Worm (Caenorhabditis elegans) whole organism, L4 larva: ENCODE data around the gene W06G6.10.

Source experiments
- D1046.2 ChIP-seq: fragments of 200-800 bp; sonication (Bioruptor generic); IDR thresholded peaks from 2 replicates; pipeline ENCODE4 v1.3.6; 2022; ENCODE audit warnings: missing genetic modification characterization, missing compliant biosample characterization
- F49E8.2 ChIP-seq: sonication (generic microtip); optimal IDR thresholded peaks from 2 replicates; lab custom pipeline; 2016; ENCODE audit warnings: missing compliant biosample characterization, mild to moderate bottlenecking, missing genetic modification characterization, borderline replicate concordance
- R02D3.7 ChIP-seq: fragments of 150-350 bp; sonication (generic microtip); optimal IDR thresholded peaks from 3 replicates; lab custom pipeline; 2014; ENCODE audit warnings: missing biosample characterization, missing genetic modification characterization
- T26A8.4 ChIP-seq: fragments of 200-800 bp; sonication (Bioruptor generic); IDR thresholded peaks from 2 replicates; pipeline ENCODE4 v1.3.6; 2022; ENCODE audit warnings: missing genetic modification characterization, missing compliant biosample characterization
- Y105C5A.15 ChIP-seq: fragments of 200-800 bp; sonication (Bioruptor generic); IDR thresholded peaks from 2 replicates; pipeline ENCODE4 v1.3.6; 2022; ENCODE audit warnings: missing genetic modification characterization, missing compliant biosample characterization
- Y48G9A.11 ChIP-seq: fragments of 200-800 bp; sonication (Bioruptor generic); IDR thresholded peaks from 2 replicates; pipeline ENCODE4 v1.3.6; 2022; ENCODE audit warnings: missing genetic modification reagents, missing genetic modification characterization, missing compliant biosample characterization
- Y5F2A.4 ChIP-seq: fragments of 200-800 bp; sonication (Bioruptor generic); optimal IDR thresholded peaks from 2 replicates; lab custom pipeline; 2018; ENCODE audit warnings: mild to moderate bottlenecking, missing genetic modification characterization, missing compliant biosample characterization
- aha-1 ChIP-seq: fragments of 150-350 bp; peaks from one replicate; lab custom pipeline; 2014; ENCODE audit warnings: missing biosample characterization, missing genetic modification characterization
- attf-4 ChIP-seq: sonication (generic microtip); optimal IDR thresholded peaks from 3 replicates; lab custom pipeline; 2017; ENCODE audit warnings: missing biosample characterization, missing genetic modification characterization
- ceh-44 ChIP-seq: fragments of 200-800 bp; sonication (Bioruptor generic); IDR thresholded peaks from 2 replicates; pipeline ENCODE4 v1.3.6; 2022; ENCODE audit warnings: missing genetic modification reagents, missing genetic modification characterization, missing compliant biosample characterization
- ceh-62 ChIP-seq: sonication (generic microtip); optimal IDR thresholded peaks from 2 replicates; lab custom pipeline; 2017; ENCODE audit warnings: missing biosample characterization, missing genetic modification characterization
- ceh-82 ChIP-seq: sonication (generic microtip); optimal IDR thresholded peaks from 2 replicates; lab custom pipeline; 2017; ENCODE audit warnings: missing biosample characterization, missing genetic modification characterization
- ces-1 ChIP-seq: fragments of 150-350 bp; sonication (generic microtip); optimal IDR thresholded peaks from 4 replicates; lab custom pipeline; 2014; ENCODE audit warnings: missing biosample characterization, missing genetic modification reagents, missing genetic modification characterization
- cey-2 ChIP-seq: sonication (generic microtip); optimal IDR thresholded peaks from 3 replicates; lab custom pipeline; 2017; ENCODE audit warnings: missing genetic modification characterization, mild to moderate bottlenecking, missing compliant biosample characterization, antibody characterized with exemption, borderline replicate concordance; ENCODE audit not compliant: insufficient read depth
- ctbp-1 ChIP-seq: fragments of 200-800 bp; sonication (Bioruptor generic); IDR thresholded peaks from 2 replicates; pipeline ENCODE4 v1.3.6; 2022; ENCODE audit warnings: missing genetic modification reagents, missing genetic modification characterization, missing compliant biosample characterization
- dmd-8 ChIP-seq: fragments of 200-800 bp; sonication (Bioruptor generic); IDR thresholded peaks from 2 replicates; pipeline ENCODE4 v1.3.6; 2022; ENCODE audit warnings: missing genetic modification characterization, missing compliant biosample characterization
- dpl-1 ChIP-seq: fragments of 150-350 bp; optimal IDR thresholded peaks from 2 replicates; lab custom pipeline; 2014; ENCODE audit warnings: missing biosample characterization, missing genetic modification reagents, missing genetic modification characterization
- fkh-10 ChIP-seq: fragments of 150-350 bp; optimal IDR thresholded peaks from 2 replicates; lab custom pipeline; 2014; ENCODE audit warnings: missing biosample characterization, missing genetic modification reagents, missing genetic modification characterization
- hlh-30 ChIP-seq: sonication (generic microtip); optimal IDR thresholded peaks from 2 replicates; lab custom pipeline; 2017; ENCODE audit warnings: antibody characterized with exemption, mild to moderate bottlenecking, missing genetic modification characterization, missing compliant biosample characterization; ENCODE audit not compliant: insufficient read depth
- lin-1 ChIP-seq: fragments of 200-800 bp; sonication (Bioruptor generic); IDR thresholded peaks from 2 replicates; pipeline ENCODE4 v1.3.6; 2022; ENCODE audit warnings: missing genetic modification reagents, missing genetic modification characterization, missing compliant biosample characterization
- lin-29 ChIP-seq: fragments of 200-800 bp; sonication (Bioruptor generic); IDR thresholded peaks from 2 replicates; pipeline ENCODE4 v1.3.6; 2022; ENCODE audit warnings: missing genetic modification reagents, missing genetic modification characterization, missing compliant biosample characterization
- lin-39 ChIP-seq: fragments of 150-350 bp; optimal IDR thresholded peaks from 2 replicates; lab custom pipeline; 2014; ENCODE audit warnings: missing biosample characterization, missing genetic modification reagents, missing genetic modification characterization
- lsy-2 ChIP-seq, 2 experiments: fragments of 150-350 bp in 1 of 2; sonication (generic microtip) in 1 of 2; optimal IDR thresholded peaks; 2 replicates each; lab custom pipeline; 2014 to 2017; ENCODE audit warnings: missing biosample characterization in 2 of 2, missing genetic modification characterization in 2 of 2
- madf-5 ChIP-seq, 2 experiments: fragments of 200-800 bp; sonication (Bioruptor generic); IDR thresholded peaks; 2 replicates each; pipeline ENCODE4 v1.3.6; 2022; ENCODE audit warnings: missing compliant biosample characterization in 2 of 2, missing genetic modification characterization in 2 of 2
- mdl-1 ChIP-seq, 2 experiments: fragments of 150-350 bp in 1 of 2; sonication (generic microtip) in 1 of 2; optimal IDR thresholded peaks; 2 replicates each; lab custom pipeline; 2014 to 2017; ENCODE audit warnings: missing biosample characterization in 2 of 2, missing genetic modification characterization in 2 of 2
- mep-1 ChIP-seq: fragments of 150-350 bp; sonication (generic microtip); optimal IDR thresholded peaks from 3 replicates; lab custom pipeline; 2014; ENCODE audit warnings: missing biosample characterization, missing genetic modification characterization
- mes-2 ChIP-seq: sonication (generic microtip); optimal IDR thresholded peaks from 2 replicates; lab custom pipeline; 2016; ENCODE audit warnings: missing genotype, mild to moderate bottlenecking, missing genetic modification characterization, missing compliant biosample characterization; ENCODE audit not compliant: poor library complexity, severe bottlenecking
- nhr-10 ChIP-seq: fragments of 150-350 bp; optimal IDR thresholded peaks from 2 replicates; lab custom pipeline; 2014; ENCODE audit warnings: missing biosample characterization, missing genetic modification characterization
- nhr-11 ChIP-seq: fragments of 150-350 bp; optimal IDR thresholded peaks from 2 replicates; lab custom pipeline; 2014; ENCODE audit warnings: missing biosample characterization, missing genetic modification characterization
- nhr-42 ChIP-seq: fragments of 200-800 bp; sonication (Bioruptor generic); IDR thresholded peaks from 2 replicates; pipeline ENCODE4 v1.3.6; 2022; ENCODE audit warnings: missing genetic modification characterization, missing compliant biosample characterization
- nhr-6 ChIP-seq: fragments of 150-350 bp; optimal IDR thresholded peaks from 2 replicates; lab custom pipeline; 2014; ENCODE audit warnings: missing biosample characterization, missing genetic modification characterization
- pqm-1 ChIP-seq: sonication (generic microtip); optimal IDR thresholded peaks from 2 replicates; lab custom pipeline; 2017; ENCODE audit warnings: missing biosample characterization, missing genetic modification characterization
- tag-97 ChIP-seq: fragments of 200-800 bp; sonication (Bioruptor generic); IDR thresholded peaks from 2 replicates; pipeline ENCODE4 v1.3.6; 2022; ENCODE audit warnings: missing genetic modification characterization, missing compliant biosample characterization
- unc-130 ChIP-seq: sonication (generic microtip); optimal IDR thresholded peaks from 2 replicates; lab custom pipeline; 2016; ENCODE audit warnings: missing genetic modification reagents, missing genetic modification characterization, missing compliant biosample characterization
- zfp-2 ChIP-seq: sonication (generic microtip); optimal IDR thresholded peaks from 2 replicates; lab custom pipeline; 2016; ENCODE audit warnings: mild to moderate bottlenecking, missing genetic modification characterization, missing compliant biosample characterization
- zfp-3 ChIP-seq: fragments of 200-800 bp; sonication (Bioruptor generic); conservative IDR thresholded peaks from 2 replicates; pipeline ENCODE4 v1.3.6; 2022; ENCODE audit warnings: missing genetic modification reagents, missing genetic modification characterization, missing compliant biosample characterization
- zip-11 ChIP-seq: fragments of 200-800 bp; sonication (Bioruptor generic); IDR thresholded peaks from 2 replicates; pipeline ENCODE4 v1.3.6; 2022; ENCODE audit warnings: missing genetic modification characterization, missing compliant biosample characterization

W06G6.10 gene

DNA sequence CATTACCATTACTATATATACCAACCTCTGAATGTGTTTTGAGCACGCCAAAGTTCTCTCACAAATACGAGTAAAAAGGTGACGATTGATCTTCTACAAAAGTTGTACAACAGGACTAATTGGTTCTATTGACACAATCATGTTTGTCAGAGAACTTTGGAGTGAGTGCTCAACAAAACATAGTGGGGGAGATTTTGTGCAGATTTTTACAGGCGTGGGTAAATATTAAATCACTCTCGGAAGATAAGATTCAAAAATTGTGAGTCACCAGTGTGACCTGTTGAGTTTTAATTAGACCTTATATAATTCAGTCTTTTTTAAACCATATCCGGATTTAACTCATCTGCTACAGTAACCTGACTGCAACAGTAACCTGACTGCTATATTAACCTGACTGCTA lies 25.2 kb upstream of the W06G6.10 start, which contains the start of gene F14F8.8:
TSS of gene F14F8.8 (minus strand) at position 101 of the 400 bp plus-strand sequence.
- TF ChIP-seq cey-2 = no peak
- TF ChIP-seq madf-5 (GFP tag; IDR thresholded peaks at IDR 0.05; lab: Robert Waterston, UW) = no peak
- TF ChIP-seq dmd-8 (GFP tag; lab: Robert Waterston, UW) = no peak
- no peak for TF ChIP-seq D1046.2 (GFP tag; lab: Robert Waterston, UW)
- no peak for TF ChIP-seq zfp-2 (tag; lab: Kevin White, UChicago)
- no peak for TF ChIP-seq nhr-11
- TF ChIP-seq nhr-6 (tag; lab: Kevin White, UChicago) = no peak
- TF ChIP-seq ctbp-1 (GFP tag; lab: Robert Waterston, UW) = no peak
- no peak for TF ChIP-seq fkh-10 (GFP tag; lab: Kevin White, UChicago)
- no peak for TF ChIP-seq lin-29
- no peak for TF ChIP-seq zip-11 (GFP tag; lab: Robert Waterston, UW)
- TF ChIP-seq lin-39 (tag; lab: Kevin White, UChicago) = no peak
- no peak for TF ChIP-seq unc-130 (GFP tag; lab: Kevin White, UChicago)
- no peak for TF ChIP-seq mep-1 (tag; lab: Kevin White, UChicago)
- TF ChIP-seq mes-2 = no peak
- TF ChIP-seq attf-4 (tag; lab: Kevin White, UChicago) = no peak
- no peak for TF ChIP-seq ceh-62 (tag; lab: Kevin White, UChicago)
- TF ChIP-seq lsy-2 (tag; optimal IDR thresholded peaks at IDR 0.05; lab: Kevin White, UChicago) = no peak

DNA sequence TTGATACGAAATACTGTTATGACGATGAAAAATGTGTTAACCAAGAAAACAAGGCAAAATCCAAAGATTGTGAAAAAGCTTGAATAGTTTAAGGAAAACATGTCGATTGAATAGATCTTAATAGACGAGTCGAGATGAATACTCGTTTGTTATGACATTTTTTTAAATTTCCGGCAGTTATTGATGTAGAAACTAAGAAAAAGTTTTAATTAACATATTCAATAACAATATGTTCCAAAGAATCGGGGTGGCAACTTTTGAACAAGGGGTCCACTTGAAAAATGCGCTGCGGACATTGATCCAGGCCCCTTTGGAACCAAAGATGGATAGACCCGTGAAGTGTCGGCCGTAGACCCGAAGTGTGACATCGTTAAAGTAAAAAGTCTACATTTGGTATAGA lies 24.2 kb upstream of the W06G6.10 start, which contains the start of gene str-61:
TSS of gene str-61 (minus strand) at position 101 of the 400 bp plus-strand sequence.
- TF ChIP-seq Y105C5A.15 (GFP tag; lab: Robert Waterston, UW) = no peak
- peak; percentile 6 for TF ChIP-seq aha-1

DNA sequence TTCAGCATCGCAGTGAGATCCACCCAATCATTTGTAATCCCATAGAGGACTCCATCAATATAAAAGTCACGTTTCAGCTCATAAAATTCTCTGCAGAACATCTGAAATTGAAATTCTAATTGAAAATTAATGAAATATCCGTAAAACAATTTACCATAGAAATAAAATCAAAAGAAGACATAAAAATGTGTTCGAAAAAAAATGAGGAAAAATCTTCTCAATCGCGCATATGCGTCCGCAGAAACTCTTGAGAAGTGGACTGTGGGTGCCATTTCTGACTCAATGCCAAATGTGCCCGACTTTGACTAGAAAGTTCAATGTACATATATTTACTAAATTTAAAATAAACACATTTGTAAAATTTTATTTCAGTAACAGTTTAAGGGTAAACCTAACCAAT lies 21.5 kb upstream of the W06G6.10 start, which contains the start of gene F14F8.9:
TSS of gene F14F8.9 (minus strand) at position 101 of the 400 bp plus-strand sequence.
- TF ChIP-seq lin-1 (GFP tag; lab: Robert Waterston, UW) (no peak), tag-97 (GFP tag; lab: Robert Waterston, UW) (no peak), mdl-1 (tag; optimal IDR thresholded peaks at IDR 0.05; lab: Kevin White, UChicago) (no peak), nhr-10 (no peak), hlh-30 (tag; lab: Kevin White, UChicago) (no peak)

DNA sequence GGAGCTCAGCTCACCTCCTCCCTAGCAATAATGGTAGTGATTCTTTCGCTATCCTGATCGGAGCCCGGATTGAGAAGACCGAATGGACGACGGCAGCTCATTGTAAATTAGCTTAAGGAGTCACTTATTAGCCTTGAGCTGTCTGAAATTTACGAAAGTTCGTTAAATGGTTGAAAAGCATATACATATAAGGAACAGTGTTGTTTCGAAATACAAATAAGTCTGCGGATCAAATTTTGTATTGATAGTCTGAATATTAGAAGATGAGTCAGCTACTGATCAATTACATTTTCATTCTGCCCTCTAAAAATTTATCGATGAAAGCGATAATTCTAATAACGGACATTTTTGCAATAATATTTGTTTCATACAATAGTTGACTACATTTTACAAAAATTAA lies 19.7 kb upstream of the W06G6.10 start, which contains the start of gene F14F8.14:
TSS of gene F14F8.14 (minus strand) at position 101 of the 400 bp plus-strand sequence.
- no peak for TF ChIP-seq R02D3.7 (tag; lab: Kevin White, UChicago)
- TF ChIP-seq Y5F2A.4 (GFP tag; lab: Kevin White, UChicago) = no peak
- no peak for TF ChIP-seq pqm-1
- no peak for TF ChIP-seq ceh-82
- no peak for TF ChIP-seq lin-39 (tag; lab: Kevin White, UChicago)
- TF ChIP-seq nhr-42 (GFP tag; lab: Robert Waterston, UW) = no peak
- no peak for TF ChIP-seq dpl-1 (GFP tag; lab: Kevin White, UChicago)
- TF ChIP-seq zip-11 (GFP tag; lab: Robert Waterston, UW) = no peak
- TF ChIP-seq ces-1 (GFP tag; lab: Kevin White, UChicago) = no peak
- TF ChIP-seq ceh-44 (GFP tag; lab: Robert Waterston, UW) = no peak
- TF ChIP-seq Y48G9A.11 (GFP tag; lab: Robert Waterston, UW) = no peak
- no peak for TF ChIP-seq zfp-3 (GFP tag; lab: Robert Waterston, UW)
- TF ChIP-seq T26A8.4 (GFP tag; lab: Robert Waterston, UW) = no peak
- no peak for TF ChIP-seq F49E8.2 (tag; lab: Kevin White, UChicago)
- TF ChIP-seq, all 104 proteins: peak for 0
